Worm (Caenorhabditis elegans): ENCODE data around the gene snt-3.

DNA sequence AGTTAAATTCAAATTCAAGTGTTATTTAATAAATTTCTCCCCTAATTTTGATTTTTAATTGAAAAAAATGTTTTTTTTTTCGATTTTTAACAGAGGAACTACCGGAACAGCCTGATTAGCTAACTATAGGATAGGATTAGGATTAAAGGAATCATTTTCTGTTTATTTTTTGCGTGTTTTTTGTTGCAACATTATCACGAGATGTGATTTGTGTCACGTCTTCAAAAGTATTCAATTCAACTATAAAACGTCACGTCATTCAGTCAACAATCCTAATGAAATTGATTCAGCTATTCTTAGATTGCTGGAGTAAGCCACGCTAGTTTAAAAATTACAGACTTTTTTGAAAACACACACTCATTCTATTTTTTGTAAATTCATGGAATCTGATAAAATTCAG is 39.9 kb upstream of the snt-3 start:
- no peak for TF ChIP-seq flt-1 (GFP tag; IDR thresholded peaks at IDR 0.05)
- TF ChIP-seq hmg-4 (GFP tag; optimal IDR thresholded peaks at IDR 0.05), result no peak
- TF ChIP-seq aly-1 (tag; optimal IDR thresholded peaks at IDR 0.05), result no peak
- TF ChIP-seq ama-1 (optimal IDR thresholded peaks at IDR 0.05), result no peak
